Worm (Caenorhabditis elegans): ENCODE results near the gene F56A11.4.

F56A11.4 gene

DNA sequence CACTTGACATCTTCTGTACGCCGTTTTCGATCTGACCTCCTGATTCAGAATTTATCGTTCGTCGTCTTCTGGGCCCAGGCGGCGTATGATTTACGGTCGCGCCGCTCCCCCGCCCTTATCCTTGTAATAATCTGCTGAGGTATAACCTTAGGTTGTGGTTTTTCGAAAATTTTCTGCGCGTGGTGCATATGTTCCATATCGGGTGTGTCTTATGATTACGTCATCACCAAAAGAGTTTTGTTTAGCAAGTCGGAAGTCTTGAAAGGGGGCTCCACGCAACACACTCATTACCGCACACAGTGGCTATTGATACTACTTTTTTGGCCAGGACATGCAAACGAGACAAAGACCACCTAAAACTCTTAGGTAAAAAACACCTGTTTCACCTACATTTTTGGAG lies 12.7 kb downstream of the F56A11.4 start:
- TF ChIP-seq unc-62 (GFP tag; optimal IDR thresholded peaks at IDR 0.05 in 1 of 2) (peak in 1 of 2 experiments; percentile 83), unc-62 (tag; optimal IDR thresholded peaks at IDR 0.05) (no peak), vab-7 (GFP tag; IDR thresholded peaks at IDR 0.05) (no peak)

DNA sequence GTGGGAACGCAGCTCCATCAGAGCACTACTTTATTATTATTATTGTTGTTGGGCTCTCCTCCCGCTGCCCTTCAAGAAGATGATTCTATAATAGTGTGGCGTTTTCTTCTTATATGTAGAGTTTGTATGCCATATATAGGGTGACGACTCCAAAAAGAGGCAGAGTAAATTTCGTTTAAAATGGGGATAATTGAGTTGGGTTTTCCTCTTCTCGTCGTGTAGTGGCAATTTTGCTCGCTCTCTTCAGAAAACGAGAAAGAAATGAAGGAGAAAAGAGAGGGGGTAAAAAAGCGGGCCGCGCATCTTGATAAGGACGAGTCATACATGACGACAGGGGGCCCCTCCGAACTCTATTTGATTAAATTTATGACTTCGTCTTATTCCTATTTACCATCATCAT lies 15.3 kb downstream of the F56A11.4 start:
- TF ChIP-seq ces-1 (GFP tag; optimal IDR thresholded peaks at IDR 0.05) (peak; percentile 72), daf-8 (GFP tag; IDR thresholded peaks at IDR 0.05) (no peak), ctbp-1 (GFP tag; IDR thresholded peaks at IDR 0.05) (0 out of 2 replicates have a peak, but pooled peaks have one; percentile 23)

- no peak for TF ChIP-seq nhr-25 (tag; optimal IDR thresholded peaks at IDR 0.05; ENCODE audit: borderline replicate concordance, insufficient read depth)
- TF ChIP-seq T20F7.1 (GFP tag; optimal IDR thresholded peaks at IDR 0.05) = no peak
- no peak for TF ChIP-seq zip-2 (tag; optimal IDR thresholded peaks at IDR 0.05)
- no peak for TF ChIP-seq ZK546.5 (tag; optimal IDR thresholded peaks at IDR 0.05)
- no peak for TF ChIP-seq nhr-11 (tag; optimal IDR thresholded peaks at IDR 0.05)
- peak in 1 of 2 experiments; percentile 96 for TF ChIP-seq unc-62 (GFP tag; optimal IDR thresholded peaks at IDR 0.05 in 1 of 2)
- no peak for TF ChIP-seq unc-62 (tag; optimal IDR thresholded peaks at IDR 0.05)
These were observed 15.9 kb downstream of the F56A11.4 start for ce11 chrIV:564000-564399.

- TF ChIP-seq rbr-2 (tag; optimal IDR thresholded peaks at IDR 0.05) = no peak
- peak; percentile 21 for TF ChIP-seq pqm-1 (tag; optimal IDR thresholded peaks at IDR 0.05)
These were observed 22.8 kb downstream of the F56A11.4 start, which contains the start of gene F56A11.5 for ce11 chrIV:570799-571300. Gene F56A11.5 (minus strand): TSS chrIV:570849.

DNA sequence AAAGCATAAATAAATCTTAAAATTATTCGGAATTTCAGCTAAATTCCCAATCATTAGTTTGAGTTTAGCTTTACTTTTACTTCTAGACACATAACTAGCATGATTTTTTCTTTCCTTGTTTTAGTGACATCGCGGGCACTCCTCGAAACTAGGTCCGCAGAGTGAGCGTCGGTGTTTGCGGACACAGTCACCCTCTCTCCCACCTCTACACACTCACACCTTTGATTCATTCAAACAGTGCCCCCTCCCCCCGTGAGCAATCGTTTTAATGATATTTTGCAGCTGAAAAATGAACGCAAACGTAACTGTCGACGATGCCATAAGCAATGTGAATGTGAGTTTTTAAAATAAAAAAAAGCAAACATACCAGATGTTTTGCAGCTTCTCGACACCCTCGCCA lies 24.4 kb downstream of the F56A11.4 start, which contains the start of gene gex-2:
gex-2 (plus strand) TSS at position 283 of the 400 bp plus-strand sequence.
- 0 out of 2 replicates have a peak, but pooled peaks have one; percentile 15 for TF ChIP-seq hmg-1.1 (GFP tag; IDR thresholded peaks at IDR 0.05)
- TF ChIP-seq Y48G9A.11 (GFP tag; IDR thresholded peaks at IDR 0.05) = no peak
- TF ChIP-seq nhr-48 (tag; optimal IDR thresholded peaks at IDR 0.05) = no peak
- peak; percentile 10 for TF ChIP-seq hlh-11 (tag; optimal IDR thresholded peaks at IDR 0.05)
- no peak for TF ChIP-seq tra-1 (GFP tag; IDR thresholded peaks at IDR 0.05)
- TF ChIP-seq mes-2 (tag; optimal IDR thresholded peaks at IDR 0.05; ENCODE audit: poor library complexity, severe bottlenecking) = peak; percentile 60
- no peak for TF ChIP-seq ztf-11 (tag; optimal IDR thresholded peaks at IDR 0.05)
- no peak for TF ChIP-seq ceh-32 (tag; optimal IDR thresholded peaks at IDR 0.05; ENCODE audit: poor library complexity)
- no peak for TF ChIP-seq zfp-2 (tag; optimal IDR thresholded peaks at IDR 0.05)
- TF ChIP-seq hif-1 (tag; optimal IDR thresholded peaks at IDR 0.05) = no peak
- no peak for TF ChIP-seq zip-11 (GFP tag; IDR thresholded peaks at IDR 0.05)
- TF ChIP-seq pqm-1 (tag; optimal IDR thresholded peaks at IDR 0.05) = no peak
- TF ChIP-seq rbr-2 (tag; optimal IDR thresholded peaks at IDR 0.05) = no peak
- TF ChIP-seq nhr-76 (tag; optimal IDR thresholded peaks at IDR 0.05) = no peak

DNA sequence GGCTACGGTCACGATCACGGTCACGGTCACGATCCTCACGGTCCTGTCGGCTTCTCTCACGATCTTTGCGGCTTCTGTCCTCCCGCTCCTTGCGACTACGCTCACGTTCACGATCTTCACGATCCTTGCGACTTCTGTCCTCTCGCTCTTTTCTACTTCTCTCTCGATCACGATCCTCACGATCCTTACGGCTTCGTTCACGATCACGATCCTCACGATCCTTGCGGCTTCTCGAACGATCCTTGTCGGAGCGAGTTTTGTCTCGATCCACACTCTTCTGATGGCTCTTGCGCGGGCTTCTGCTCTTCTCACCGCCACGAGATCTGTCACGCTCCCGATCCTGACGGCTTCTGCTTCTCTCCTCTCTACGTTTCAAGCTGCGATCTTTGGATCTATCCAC lies 32.4 kb downstream of the F56A11.4 start:
- TF ChIP-seq hmg-1.1 (GFP tag; IDR thresholded peaks at IDR 0.05) (no peak), pha-4 (GFP tag; IDR thresholded peaks at IDR 0.05) (no peak), pha-4 (tag; optimal IDR thresholded peaks at IDR 0.05) (no peak), set-16 (GFP tag; IDR thresholded peaks at IDR 0.05) (peak; percentile 71), F37D6.2 (tag; optimal IDR thresholded peaks at IDR 0.05) (no peak)

ce11 chrIV:582130-582529 lies 34.0 kb downstream of the F56A11.4 start, which contains the start of gene F56A11.6:
Gene F56A11.6 (minus strand): TSS chrIV:582230.
- TF ChIP-seq snpc-1.2 (GFP tag; IDR thresholded peaks at IDR 0.05) = no peak
- peak; percentile 7 for TF ChIP-seq ceh-28 (tag; optimal IDR thresholded peaks at IDR 0.05)
